Fruit fly (Drosophila melanogaster) whole organism, pupa: Measurements from ENCODE around the gene CG10116.
A peak's percentile ranks its signal among the peaks of the same experiment; 100 is the strongest.

Source experiments
- CG10348 ChIP-seq: fragments of 200-800 bp; sonication (Bioruptor generic); IDR thresholded peaks from 2 replicates; pipeline ENCODE4 v1.3.6; 2022; ENCODE audit warnings: missing biosample characterization, missing genetic modification characterization
- CG14655 ChIP-seq: fragments of 200-800 bp; sonication (Bioruptor generic); optimal IDR thresholded peaks from 3 replicates; lab custom pipeline; 2017; ENCODE audit warnings: mild to moderate bottlenecking, missing biosample characterization, missing genetic modification reagents, missing genetic modification characterization
- CG17806 ChIP-seq: fragments of 200-800 bp; sonication (Bioruptor generic); optimal IDR thresholded peaks from 2 replicates; lab custom pipeline; 2018; ENCODE audit warnings: missing biosample characterization, mild to moderate bottlenecking, missing genetic modification characterization, moderate library complexity
- CG8301 ChIP-seq: fragments of 200-800 bp; sonication (Bioruptor generic); optimal IDR thresholded peaks from 2 replicates; lab custom pipeline; 2018; ENCODE audit warnings: missing biosample characterization, mild to moderate bottlenecking, missing genetic modification characterization
- D1 ChIP-seq: fragments of 200-800 bp; sonication (Bioruptor generic); optimal IDR thresholded peaks from 2 replicates; lab custom pipeline; 2018; ENCODE audit warnings: missing biosample characterization, mild to moderate bottlenecking, missing genetic modification characterization, moderate library complexity
- EcR ChIP-seq: fragments of 200-800 bp; sonication (Bioruptor generic); optimal IDR thresholded peaks from 3 replicates; lab custom pipeline; 2019; ENCODE audit warnings: missing biosample characterization, missing genetic modification characterization, mild to moderate bottlenecking, moderate library complexity, missing genetic modification reagents
- Pif1A ChIP-seq: fragments of 200-800 bp; sonication (Bioruptor generic); optimal IDR thresholded peaks from 3 replicates; lab custom pipeline; 2016; ENCODE audit warnings: missing biosample characterization, missing genetic modification characterization
- gl ChIP-seq: fragments of 200-800 bp; sonication (Bioruptor generic); optimal IDR thresholded peaks from 2 replicates; lab custom pipeline; 2018; ENCODE audit warnings: missing biosample characterization, mild to moderate bottlenecking, missing genetic modification characterization
- rn ChIP-seq: fragments of 200-800 bp; sonication (Bioruptor generic); IDR thresholded peaks from 2 replicates; pipeline ENCODE4 v1.3.6; 2022; ENCODE audit warnings: missing biosample characterization, missing genetic modification characterization

dm6 chr3L:13479609-13480240, 22.7 kb upstream of the CG10116 start:
- TF ChIP-seq CG8301 (peak; percentile 62), CG14655 (GFP tag; lab: Kevin White, UChicago) (peak; percentile 73), CG17806 (peak; percentile 35), Pif1A (peak; percentile 65), D1 (tag; lab: Kevin White, UChicago) (no peak), gl (tag; lab: Kevin White, UChicago) (peak; percentile 6), rn (no peak), CG10348 (GFP tag; lab: Robert Waterston, UW) (no peak), EcR (no peak)
